Worm (Caenorhabditis elegans): ENCODE measurements around the gene gmap-3.

DNA sequence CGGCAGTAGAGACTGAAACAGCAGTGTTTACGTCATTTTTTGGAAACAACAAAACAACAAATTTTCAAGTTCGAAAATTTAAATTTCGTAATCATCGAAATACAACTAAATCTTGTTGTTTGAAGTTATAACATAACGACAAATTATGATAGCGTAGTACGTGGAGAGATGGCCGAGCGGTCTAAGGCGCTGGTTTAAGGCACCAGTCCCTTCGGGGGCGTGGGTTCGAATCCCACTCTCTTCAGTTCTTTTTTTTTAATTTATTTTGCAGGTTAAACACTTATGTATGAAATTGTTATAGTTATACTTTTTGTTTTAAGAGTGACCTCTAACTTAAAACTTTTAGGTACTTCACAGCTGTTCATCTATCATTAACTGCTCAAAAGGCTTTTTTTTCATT, 1.5 kb upstream of the gmap-3 start:
- TF ChIP-seq nhr-12 (tag; optimal IDR thresholded peaks at IDR 0.05) (no peak), ceh-28 (tag; optimal IDR thresholded peaks at IDR 0.05) (no peak), nhr-28 (tag; optimal IDR thresholded peaks at IDR 0.05) (no peak)
